ENCODE assay signal across 5 worm cellular contexts in genomic region chrII:12494556-12495131, ce11.
TF ChIP-seq lines count a peak whose summit lies in the region.

col-85 (minus strand) TSS chrII:12495095.

TF ChIP-seq in whole organism, L1 larva, 84 proteins besides CTCF, POLR2A, EP300 and RAD21 (continues in another document):
- no peak for TF ChIP-seq sox-4 (tag; optimal IDR thresholded peaks at IDR 0.05; lab: Kevin White, UChicago)
- TF ChIP-seq elt-3 (tag; optimal IDR thresholded peaks at IDR 0.05; lab: Kevin White, UChicago), result peak in 2 of 6 experiments; percentile 10 to 30
- TF ChIP-seq sptf-1 (tag; optimal IDR thresholded peaks at IDR 0.05; lab: Kevin White, UChicago), result no peak
- no peak for TF ChIP-seq Y116A8C.19 (tag; optimal IDR thresholded peaks at IDR 0.05; lab: Kevin White, UChicago; ENCODE audit: borderline replicate concordance)
- TF ChIP-seq fos-1 (tag; optimal IDR thresholded peaks at IDR 0.05; lab: Kevin White, UChicago), result peak; percentile 69
- TF ChIP-seq ceh-8 (GFP tag; optimal IDR thresholded peaks at IDR 0.05; lab: Kevin White, UChicago), result no peak
- TF ChIP-seq dsc-1 (tag; optimal IDR thresholded peaks at IDR 0.05; lab: Kevin White, UChicago), result peak; percentile 75
- no peak for TF ChIP-seq ces-1 (GFP tag; optimal IDR thresholded peaks at IDR 0.05; lab: Kevin White, UChicago)
- peak; percentile 27 to 79 (median 55) for TF ChIP-seq ceh-82 (tag; optimal IDR thresholded peaks at IDR 0.05; lab: Kevin White, UChicago)
- TF ChIP-seq snpc-4 (tag; optimal IDR thresholded peaks at IDR 0.05; lab: Kevin White, UChicago), result peak; percentile 90
- peak; percentile 49 for TF ChIP-seq unc-86 (tag; optimal IDR thresholded peaks at IDR 0.05; lab: Kevin White, UChicago)
- TF ChIP-seq mef-2 (tag; optimal IDR thresholded peaks at IDR 0.05; lab: Kevin White, UChicago), result peak; percentile 19
- peak in 1 of 2 experiments; percentile 47 for TF ChIP-seq mdl-1 (tag; optimal IDR thresholded peaks at IDR 0.05; lab: Kevin White, UChicago)
- no peak for TF ChIP-seq efl-3 (GFP tag; optimal IDR thresholded peaks at IDR 0.05; lab: Kevin White, UChicago)
- TF ChIP-seq nhr-85 (tag; lab: Kevin White, UChicago), result peak; percentile 72
- TF ChIP-seq fkh-8 (tag; optimal IDR thresholded peaks at IDR 0.05; lab: Kevin White, UChicago), result peak; percentile 83
- TF ChIP-seq nhr-71 (tag; optimal IDR thresholded peaks at IDR 0.05; lab: Kevin White, UChicago), result peak; percentile 78
- peak; percentile 11 for TF ChIP-seq pqm-1 (tag; optimal IDR thresholded peaks at IDR 0.05; lab: Kevin White, UChicago)

TF ChIP-seq in whole organism, L3 larva, 47 proteins besides CTCF, POLR2A, EP300 and RAD21 (continues in another document):
- no peak for TF ChIP-seq unc-62 (GFP tag; optimal IDR thresholded peaks at IDR 0.05; lab: Kevin White, UChicago)
- TF ChIP-seq nhr-76 (tag; optimal IDR thresholded peaks at IDR 0.05; lab: Kevin White, UChicago), result no peak
- no peak for TF ChIP-seq nhr-67 (tag; optimal IDR thresholded peaks at IDR 0.05; lab: Kevin White, UChicago)
- TF ChIP-seq fkh-10 (GFP tag; optimal IDR thresholded peaks at IDR 0.05; lab: Kevin White, UChicago), result no peak
- no peak for TF ChIP-seq nhr-11 (tag; optimal IDR thresholded peaks at IDR 0.05; lab: Kevin White, UChicago)
- TF ChIP-seq ceh-9 (tag; optimal IDR thresholded peaks at IDR 0.05; lab: Kevin White, UChicago), result no peak
- TF ChIP-seq elt-1 (tag; optimal IDR thresholded peaks at IDR 0.05; lab: Kevin White, UChicago), result no peak
- TF ChIP-seq elt-2 (tag; optimal IDR thresholded peaks at IDR 0.05; lab: Kevin White, UChicago), result peak; percentile 47
- peak; percentile 32 for TF ChIP-seq ceh-82 (tag; optimal IDR thresholded peaks at IDR 0.05; lab: Kevin White, UChicago)
- no peak for TF ChIP-seq nhr-28 (tag; optimal IDR thresholded peaks at IDR 0.05; lab: Kevin White, UChicago)
- TF ChIP-seq lin-39 (tag; optimal IDR thresholded peaks at IDR 0.05; lab: Kevin White, UChicago), result peak; percentile 19
- no peak for TF ChIP-seq fkh-2 (tag; optimal IDR thresholded peaks at IDR 0.05; lab: Kevin White, UChicago)
- TF ChIP-seq pha-4 (tag; optimal IDR thresholded peaks at IDR 0.05; lab: Kevin White, UChicago), result no peak
- peak; percentile 89 for TF ChIP-seq hmg-11 (tag; optimal IDR thresholded peaks at IDR 0.05; lab: Kevin White, UChicago)
- TF ChIP-seq ceh-16 (tag; optimal IDR thresholded peaks at IDR 0.05; lab: Kevin White, UChicago), result no peak
- TF ChIP-seq zag-1 (tag; optimal IDR thresholded peaks at IDR 0.05; lab: Kevin White, UChicago), result no peak
- no peak for TF ChIP-seq daf-12 (tag; optimal IDR thresholded peaks at IDR 0.05; lab: Kevin White, UChicago)
- TF ChIP-seq sea-2 (GFP tag; optimal IDR thresholded peaks at IDR 0.05; lab: Kevin White, UChicago), result no peak
- TF ChIP-seq unc-39 (tag; optimal IDR thresholded peaks at IDR 0.05; lab: Kevin White, UChicago), result no peak
- TF ChIP-seq egl-5 (tag; optimal IDR thresholded peaks at IDR 0.05; lab: Kevin White, UChicago), result no peak

TF ChIP-seq in whole organism, early embryonic, 17 proteins besides CTCF, POLR2A, EP300 and RAD21:
- TF ChIP-seq hmbx-1 (tag; optimal IDR thresholded peaks at IDR 0.05; lab: Kevin White, UChicago) (peak; percentile 79), tra-4 (tag; optimal IDR thresholded peaks at IDR 0.05; lab: Kevin White, UChicago) (peak; percentile 85), B0310.2 (tag; optimal IDR thresholded peaks at IDR 0.05; lab: Kevin White, UChicago) (peak; percentile 91), ceh-36 (tag; optimal IDR thresholded peaks at IDR 0.05; lab: Kevin White, UChicago) (peak; percentile 94), ama-1 (optimal IDR thresholded peaks at IDR 0.05; lab: Kevin White, UChicago) (no peak), F13C5.2 (tag; optimal IDR thresholded peaks at IDR 0.05; lab: Kevin White, UChicago) (peak; percentile 95), aly-1 (tag; optimal IDR thresholded peaks at IDR 0.05; lab: Kevin White, UChicago) (peak; percentile 90), flt-1 (GFP tag; IDR thresholded peaks at IDR 0.05; lab: Robert Waterston, UW) (peak; percentile 98), tbx-11 (GFP tag; IDR thresholded peaks at IDR 0.05; lab: Robert Waterston, UW) (peak; percentile 97), pes-1 (GFP tag; IDR thresholded peaks at IDR 0.05; lab: Robert Waterston, UW) (peak; percentile 98), hnd-1 (tag; optimal IDR thresholded peaks at IDR 0.05; lab: Kevin White, UChicago) (peak; percentile 88), ets-7 (tag; optimal IDR thresholded peaks at IDR 0.05; lab: Kevin White, UChicago) (peak; percentile 93), tbx-37 (GFP tag; conservative IDR thresholded peaks at IDR 0.05; lab: Robert Waterston, UW) (peak; percentile 98), sea-1 (GFP tag; conservative IDR thresholded peaks at IDR 0.05; lab: Robert Waterston, UW) (peak; percentile 95), scrt-1 (GFP tag; IDR thresholded peaks at IDR 0.05; lab: Robert Waterston, UW) (peak; percentile 98), ceh-13 (GFP tag; optimal IDR thresholded peaks at IDR 0.05; lab: Kevin White, UChicago) (peak; percentile 84), hmg-4 (GFP tag; optimal IDR thresholded peaks at IDR 0.05; lab: Kevin White, UChicago) (peak; percentile 92)

TF ChIP-seq in whole organism, midembryonic, 9 proteins besides CTCF, POLR2A, EP300 and RAD21:
- TF ChIP-seq klf-2 (GFP tag; conservative IDR thresholded peaks at IDR 0.05; lab: Robert Waterston, UW), result peak; percentile 98
- peak; percentile 100 for TF ChIP-seq ztf-29 (GFP tag; IDR thresholded peaks at IDR 0.05; lab: Robert Waterston, UW)
- peak; percentile 98 for TF ChIP-seq ztf-23 (GFP tag; IDR thresholded peaks at IDR 0.05; lab: Robert Waterston, UW)
- peak; percentile 83 for TF ChIP-seq cog-1 (tag; optimal IDR thresholded peaks at IDR 0.05; lab: Kevin White, UChicago)
- peak; percentile 88 for TF ChIP-seq ref-1 (GFP tag; conservative IDR thresholded peaks at IDR 0.05; lab: Robert Waterston, UW)
- peak; percentile 98 for TF ChIP-seq tab-1 (GFP tag; IDR thresholded peaks at IDR 0.05; lab: Robert Waterston, UW)
- peak; percentile 97 for TF ChIP-seq flt-1 (GFP tag; IDR thresholded peaks at IDR 0.05; lab: Robert Waterston, UW)
- peak; percentile 73 for TF ChIP-seq med-1 (GFP tag; optimal IDR thresholded peaks at IDR 0.05; lab: Kevin White, UChicago; ENCODE audit: insufficient read depth)
- peak; percentile 96 for TF ChIP-seq T22C8.4 (GFP tag; IDR thresholded peaks at IDR 0.05; lab: Robert Waterston, UW)

TF ChIP-seq in whole organism, young adult, 124 proteins besides CTCF, POLR2A, EP300 and RAD21 (continues in another document):
- TF ChIP-seq F33H1.4 (GFP tag; IDR thresholded peaks at IDR 0.05; lab: Robert Waterston, UW) (peak; percentile 53), ztf-3 (GFP tag; optimal IDR thresholded peaks at IDR 0.05; lab: Kevin White, UChicago) (peak; percentile 55), hsf-1 (GFP tag; IDR thresholded peaks at IDR 0.05; lab: Robert Waterston, UW) (peak; percentile 52; the same call in 1 of the 2 replicates), him-1 (tag; optimal IDR thresholded peaks at IDR 0.05; lab: Kevin White, UChicago) (peak; percentile 89), nfya-1 (tag; optimal IDR thresholded peaks at IDR 0.05; lab: Kevin White, UChicago; ENCODE audit: borderline replicate concordance, insufficient read depth) (no peak), tlf-1 (GFP tag; optimal IDR thresholded peaks at IDR 0.05; lab: Kevin White, UChicago) (peak; percentile 57), aptf-3 (GFP tag; IDR thresholded peaks at IDR 0.05; lab: Robert Waterston, UW) (no peak), pbrm-1 (GFP tag; IDR thresholded peaks at IDR 0.05; lab: Robert Waterston, UW) (peak; percentile 92), aptf-2 (GFP tag; conservative IDR thresholded peaks at IDR 0.05; lab: Robert Waterston, UW) (0 out of 2 replicates have a peak, but pooled peaks have one; percentile 34), F23B12.7 (tag; optimal IDR thresholded peaks at IDR 0.05; lab: Kevin White, UChicago; ENCODE audit: insufficient read depth) (peak; percentile 88), ceh-100 (GFP tag; IDR thresholded peaks at IDR 0.05; lab: Robert Waterston, UW) (peak; percentile 78), ccch-3 (GFP tag; optimal IDR thresholded peaks at IDR 0.05; lab: Kevin White, UChicago) (peak; percentile 30), lsl-1 (GFP tag; optimal IDR thresholded peaks at IDR 0.05; lab: Kevin White, UChicago) (peak; percentile 53), attf-5 (GFP tag; optimal IDR thresholded peaks at IDR 0.05; lab: Kevin White, UChicago) (peak; percentile 84), F55B11.4 (tag; optimal IDR thresholded peaks at IDR 0.05; lab: Kevin White, UChicago; ENCODE audit: borderline replicate concordance, insufficient read depth) (no peak), mes-4 (tag; optimal IDR thresholded peaks at IDR 0.05; lab: Kevin White, UChicago) (peak; percentile 45), die-1 (tag; optimal IDR thresholded peaks at IDR 0.05; lab: Kevin White, UChicago) (peak; percentile 87), sdz-38 (tag; optimal IDR thresholded peaks at IDR 0.05; lab: Kevin White, UChicago) (no peak), unc-130 (GFP tag; optimal IDR thresholded peaks at IDR 0.05; lab: Kevin White, UChicago) (peak; percentile 62), ekl-4 (GFP tag; IDR thresholded peaks at IDR 0.05; lab: Robert Waterston, UW) (peak; percentile 72), hlh-26 (GFP tag; conservative IDR thresholded peaks at IDR 0.05; lab: Robert Waterston, UW) (no peak), madf-8 (GFP tag; conservative IDR thresholded peaks at IDR 0.05; lab: Robert Waterston, UW) (no peak; the same call in 1 of the 2 replicates), ets-4 (GFP tag; optimal IDR thresholded peaks at IDR 0.05; lab: Kevin White, UChicago) (no peak), ztf-25 (GFP tag; IDR thresholded peaks at IDR 0.05; lab: Robert Waterston, UW) (peak; percentile 93), akir-1 (GFP tag; optimal IDR thresholded peaks at IDR 0.05; lab: Kevin White, UChicago) (no peak), dpff-1 (tag; optimal IDR thresholded peaks at IDR 0.05; lab: Kevin White, UChicago) (no peak), attf-6 (GFP tag; IDR thresholded peaks at IDR 0.05; lab: Robert Waterston, UW) (peak; percentile 56; the same call in 1 of the 2 replicates), lin-35 (GFP tag; optimal IDR thresholded peaks at IDR 0.05; lab: Kevin White, UChicago) (peak in 1 of 3 experiments; percentile 78), hrde-1 (tag; optimal IDR thresholded peaks at IDR 0.05; lab: Kevin White, UChicago; ENCODE audit: borderline replicate concordance) (peak; percentile 74), fkh-3 (tag; optimal IDR thresholded peaks at IDR 0.05; lab: Kevin White, UChicago) (peak; percentile 87), Y79H2A.3 (GFP tag; conservative IDR thresholded peaks at IDR 0.05; lab: Robert Waterston, UW) (no peak), repo-1 (tag; optimal IDR thresholded peaks at IDR 0.05; lab: Kevin White, UChicago) (peak; percentile 50), nhr-27 (tag; optimal IDR thresholded peaks at IDR 0.05; lab: Kevin White, UChicago) (peak; percentile 72), snpc-3.4 (tag; optimal IDR thresholded peaks at IDR 0.05; lab: Kevin White, UChicago) (peak; percentile 92), mel-28 (tag; optimal IDR thresholded peaks at IDR 0.05; lab: Kevin White, UChicago; ENCODE audit: borderline replicate concordance) (peak; percentile 3)

Comparison
In these comparisons a context has a peak if more than half of its experiments do, and no peak if none do; other contexts are left out.
1. Of the 8 proteins assayed by ChIP-seq in both whole organism, young adult and whole organism, L1 larva: peak only in whole organism, young adult: none; only in whole organism, L1 larva: none; in both: dpl-1, efl-1, nhr-90, snpc-4 and unc-130; in neither: 1; mixed calls (peak in some experiments, not most) for 2.